Fruit fly (Drosophila melanogaster) whole organism, embryonic: ENCODE data around the gene pyx.

Source experiments
- ATbp ChIP-seq: fragments of 200-800 bp; sonication (Bioruptor generic); optimal IDR thresholded peaks from 2 replicates; lab custom pipeline; 2017; ENCODE audit warnings: missing biosample characterization, mild to moderate bottlenecking, missing genetic modification characterization, missing genetic modification reagents
- Blimp-1 ChIP-seq: fragments of 200-800 bp; sonication (Bioruptor generic); optimal IDR thresholded peaks from 3 replicates; lab custom pipeline; 2018; ENCODE audit warnings: missing biosample characterization, missing genetic modification characterization, mild to moderate bottlenecking, moderate library complexity, missing genetic modification reagents
- CG10267 ChIP-seq: fragments of 200-800 bp; sonication (Bioruptor generic); optimal IDR thresholded peaks from 2 replicates; lab custom pipeline; 2018; ENCODE audit warnings: missing biosample characterization, mild to moderate bottlenecking, missing genetic modification characterization, moderate library complexity
- CG11456 ChIP-seq: fragments of 200-800 bp; sonication (Bioruptor generic); IDR thresholded peaks from 3 replicates; pipeline ENCODE4 v1.3.6; 2022; ENCODE audit warnings: missing biosample characterization, missing genetic modification characterization
- CG13123 ChIP-seq: fragments of 200-800 bp; sonication (Bioruptor generic); optimal IDR thresholded peaks from 2 replicates; lab custom pipeline; 2016; ENCODE audit warnings: missing biosample characterization, missing genetic modification characterization
- CG13775 ChIP-seq: fragments of 200-800 bp; sonication (Bioruptor generic); optimal IDR thresholded peaks from 3 replicates; lab custom pipeline; 2017; ENCODE audit warnings: missing biosample characterization, mild to moderate bottlenecking, missing genetic modification characterization
- CG15073 ChIP-seq: fragments of 200-800 bp; sonication (Bioruptor generic); optimal IDR thresholded peaks from 2 replicates; lab custom pipeline; 2016; ENCODE audit warnings: missing biosample characterization, missing genetic modification characterization
- CG15601 ChIP-seq: fragments of 200-800 bp; sonication (Bioruptor generic); optimal IDR thresholded peaks from 3 replicates; lab custom pipeline; 2019; ENCODE audit warnings: missing biosample characterization, mild to moderate bottlenecking, missing genetic modification characterization, moderate library complexity
- CG17568 ChIP-seq: fragments of 200-800 bp; sonication (Bioruptor generic); optimal IDR thresholded peaks from 2 replicates; lab custom pipeline; 2018; ENCODE audit warnings: missing biosample characterization, mild to moderate bottlenecking, missing genetic modification characterization, moderate library complexity
- CG17802 ChIP-seq: fragments of 200-800 bp; sonication (Bioruptor generic); optimal IDR thresholded peaks from 2 replicates; lab custom pipeline; 2018; ENCODE audit warnings: missing biosample characterization, mild to moderate bottlenecking, missing genetic modification characterization, moderate library complexity
- CG2889 ChIP-seq: fragments of 200-800 bp; sonication (Bioruptor generic); IDR thresholded peaks from 3 replicates; pipeline ENCODE4 v1.3.6; 2022; ENCODE audit warnings: missing biosample characterization, missing genetic modification characterization
- CG31388 ChIP-seq: fragments of 200-800 bp; sonication (Bioruptor generic); optimal IDR thresholded peaks from 2 replicates; lab custom pipeline; 2016; ENCODE audit warnings: missing biosample characterization, missing genetic modification characterization
- CG3281 ChIP-seq: fragments of 200-800 bp; sonication (Bioruptor generic); optimal IDR thresholded peaks from 3 replicates; lab custom pipeline; 2017; ENCODE audit warnings: missing biosample characterization, mild to moderate bottlenecking, missing genetic modification characterization
- CG4820 ChIP-seq: fragments of 200-800 bp; sonication (Bioruptor generic); optimal IDR thresholded peaks from 3 replicates; lab custom pipeline; 2016; ENCODE audit warnings: missing biosample characterization, missing genetic modification characterization
- CG6272 ChIP-seq: fragments of 200-800 bp; sonication (Bioruptor generic); IDR thresholded peaks from 2 replicates; pipeline ENCODE4 v1.3.6; 2022; ENCODE audit warnings: missing biosample characterization, missing genetic modification characterization
- CG8388 ChIP-seq: fragments of 200-800 bp; sonication (Bioruptor generic); optimal IDR thresholded peaks from 2 replicates; lab custom pipeline; 2019; ENCODE audit warnings: missing biosample characterization, mild to moderate bottlenecking, missing genetic modification characterization, moderate library complexity
- Ets65A ChIP-seq: fragments of 200-800 bp; sonication (Bioruptor generic); peaks from one replicate; lab custom pipeline; 2016; ENCODE audit warnings: missing biosample characterization, missing genetic modification characterization
- Fer3 ChIP-seq: fragments of 200-800 bp; sonication (Bioruptor generic); optimal IDR thresholded peaks from 2 replicates; lab custom pipeline; 2018; ENCODE audit warnings: missing biosample characterization, mild to moderate bottlenecking, missing genetic modification characterization, moderate library complexity
- H15 ChIP-seq: fragments of 200-800 bp; sonication (Bioruptor generic); IDR thresholded peaks from 3 replicates; pipeline ENCODE4 v1.3.6; 2022; ENCODE audit warnings: missing biosample characterization, missing genetic modification characterization
- Hr78 ChIP-seq, 2 experiments: fragments of 200-800 bp in 1 of 2; fragments of >200 bp in 1 of 2; sonication (Bioruptor generic) in 1 of 2; optimal IDR thresholded peaks; 2 replicates each; lab custom pipeline; 2017 to 2019; ENCODE audit warnings: missing biosample characterization in 2 of 2, missing genetic modification characterization in 2 of 2, mild to moderate bottlenecking in 1 of 2, moderate library complexity in 1 of 2
- Hsf ChIP-seq: fragments of 200-800 bp; sonication (Bioruptor generic); optimal IDR thresholded peaks from 3 replicates; lab custom pipeline; 2016; ENCODE audit warnings: missing biosample characterization, missing genetic modification characterization
- Jarid2 ChIP-seq: fragments of 200-800 bp; sonication (Bioruptor generic); optimal IDR thresholded peaks from 3 replicates; lab custom pipeline; 2017; ENCODE audit warnings: mild to moderate bottlenecking, missing biosample characterization, missing genetic modification reagents, missing genetic modification characterization
- MESR4 ChIP-seq: fragments of 200-800 bp; sonication (Bioruptor generic); optimal IDR thresholded peaks from 2 replicates; lab custom pipeline; 2018; ENCODE audit warnings: missing biosample characterization, mild to moderate bottlenecking, missing genetic modification characterization, moderate library complexity
- Meics ChIP-seq: fragments of 200-800 bp; sonication (Bioruptor generic); optimal IDR thresholded peaks from 2 replicates; lab custom pipeline; 2017; ENCODE audit warnings: missing biosample characterization, mild to moderate bottlenecking, missing genetic modification characterization
- Myb ChIP-seq: fragments of 200-800 bp; sonication (Bioruptor generic); optimal IDR thresholded peaks from 2 replicates; lab custom pipeline; 2016; ENCODE audit warnings: missing biosample characterization, missing genetic modification characterization
- NFAT ChIP-seq: fragments of 200-800 bp; sonication (Bioruptor generic); IDR thresholded peaks from 2 replicates; pipeline ENCODE4 v1.3.6; 2022; ENCODE audit warnings: missing biosample characterization, missing genetic modification characterization
- Ptx1 ChIP-seq: fragments of 200-800 bp; sonication (Bioruptor generic); IDR thresholded peaks from 2 replicates; pipeline ENCODE4 v1.3.6; 2022; ENCODE audit warnings: missing biosample characterization, missing genetic modification characterization
- Taf1 ChIP-seq: fragments of 200-800 bp; sonication (Bioruptor generic); IDR thresholded peaks from 2 replicates; pipeline ENCODE4 v1.3.6; 2022; ENCODE audit warnings: missing biosample characterization, missing genetic modification characterization
- Usf ChIP-seq: fragments of 200-800 bp; sonication (Bioruptor generic); optimal IDR thresholded peaks from 2 replicates; lab custom pipeline; 2017; ENCODE audit warnings: missing genotype, missing biosample characterization, missing genetic modification characterization
- amos ChIP-seq: fragments of 200-800 bp; sonication (Bioruptor generic); IDR thresholded peaks from 2 replicates; pipeline ENCODE4 v1.3.6; 2022; ENCODE audit warnings: missing biosample characterization, missing genetic modification characterization; ENCODE audit not compliant: partially characterized antibody
- ato ChIP-seq: fragments of 200-800 bp; sonication (Bioruptor generic); IDR thresholded peaks from 2 replicates; pipeline ENCODE4 v1.3.6; 2022; ENCODE audit warnings: missing biosample characterization, missing genetic modification characterization; ENCODE audit not compliant: partially characterized antibody
- bcd ChIP-seq: fragments of 200-800 bp; sonication (Bioruptor generic); optimal IDR thresholded peaks from 2 replicates; lab custom pipeline; 2017; ENCODE audit warnings: missing biosample characterization, mild to moderate bottlenecking, missing genetic modification characterization
- btn ChIP-seq: fragments of 200-800 bp; sonication (Bioruptor generic); optimal IDR thresholded peaks from 2 replicates; lab custom pipeline; 2016; ENCODE audit warnings: missing biosample characterization, missing genetic modification characterization
- cad ChIP-seq: fragments of >200 bp; optimal IDR thresholded peaks from 2 replicates; lab custom pipeline; 2017; ENCODE audit warnings: missing biosample characterization, missing genetic modification characterization
- chn ChIP-seq: fragments of 200-800 bp; sonication (Bioruptor generic); optimal IDR thresholded peaks from 2 replicates; lab custom pipeline; 2016; ENCODE audit warnings: missing biosample characterization, missing genetic modification characterization
- croc ChIP-seq: fragments of 200-800 bp; sonication (Bioruptor generic); conservative IDR thresholded peaks from 3 replicates; pipeline ENCODE4 v1.3.6; 2022; ENCODE audit warnings: missing biosample characterization, missing genetic modification characterization
- cwo ChIP-seq: fragments of 200-800 bp; sonication (Bioruptor generic); optimal IDR thresholded peaks from 3 replicates; lab custom pipeline; 2017; ENCODE audit warnings: missing biosample characterization, missing genetic modification characterization, mild to moderate bottlenecking, moderate library complexity, missing genetic modification reagents
- ftz-f1 ChIP-seq: fragments of 200-800 bp; sonication (Bioruptor generic); optimal IDR thresholded peaks from 2 replicates; lab custom pipeline; 2016; ENCODE audit warnings: missing biosample characterization, missing genetic modification characterization
- grn ChIP-seq: fragments of 200-800 bp; sonication (Bioruptor generic); optimal IDR thresholded peaks from 3 replicates; lab custom pipeline; 2017; ENCODE audit warnings: missing biosample characterization, missing genetic modification characterization
- hbn ChIP-seq: fragments of 200-800 bp; sonication (Bioruptor generic); IDR thresholded peaks from 2 replicates; pipeline ENCODE4 v1.3.6; 2022; ENCODE audit warnings: missing biosample characterization, missing genetic modification characterization; ENCODE audit not compliant: partially characterized antibody
- insv ChIP-seq, 2 experiments: fragments of 200-800 bp; sonication (Bioruptor generic); optimal IDR thresholded peaks; 3 replicates each; lab custom pipeline; 2016 to 2018; ENCODE audit warnings: missing biosample characterization in 2 of 2, missing genetic modification characterization in 2 of 2
- kay ChIP-seq: fragments of 200-800 bp; sonication (Bioruptor generic); optimal IDR thresholded peaks from 2 replicates; lab custom pipeline; 2016; ENCODE audit warnings: missing biosample characterization, missing genetic modification characterization
- phol ChIP-seq: fragments of 200-800 bp; sonication (Bioruptor generic); optimal IDR thresholded peaks from 3 replicates; lab custom pipeline; 2018; ENCODE audit warnings: missing biosample characterization, mild to moderate bottlenecking, missing genetic modification characterization, moderate library complexity
- psq ChIP-seq: fragments of 200-800 bp; sonication (Bioruptor generic); optimal IDR thresholded peaks from 2 replicates; lab custom pipeline; 2017; ENCODE audit warnings: missing biosample characterization, missing genetic modification characterization
- pzg ChIP-seq: fragments of 200-800 bp; sonication (Bioruptor generic); optimal IDR thresholded peaks from 3 replicates; lab custom pipeline; 2018; ENCODE audit warnings: missing biosample characterization, mild to moderate bottlenecking, missing genetic modification characterization, moderate library complexity
- schlank ChIP-seq: fragments of 200-800 bp; sonication (Bioruptor generic); optimal IDR thresholded peaks from 2 replicates; lab custom pipeline; 2018; ENCODE audit warnings: missing biosample characterization, mild to moderate bottlenecking, missing genetic modification characterization
- sens ChIP-seq: fragments of 200-800 bp; sonication (Bioruptor generic); peaks from one replicate; lab custom pipeline; 2016; ENCODE audit warnings: missing biosample characterization, missing genetic modification characterization
- sna ChIP-seq: fragments of 200-800 bp; sonication (Bioruptor generic); IDR thresholded peaks from 2 replicates; pipeline ENCODE4 v1.3.6; 2022; ENCODE audit warnings: missing biosample characterization, missing genetic modification characterization; ENCODE audit not compliant: partially characterized antibody
- sob ChIP-seq: fragments of 200-800 bp; sonication (Bioruptor generic); IDR thresholded peaks from 2 replicates; pipeline ENCODE4 v1.3.6; 2022; ENCODE audit warnings: missing biosample characterization, missing genetic modification characterization
- stc ChIP-seq: fragments of 200-800 bp; sonication (Bioruptor generic); IDR thresholded peaks from 2 replicates; pipeline ENCODE4 v1.3.6; 2022; ENCODE audit warnings: missing biosample characterization, missing genetic modification characterization
- unpg ChIP-seq: fragments of 200-800 bp; sonication (Bioruptor generic); optimal IDR thresholded peaks from 3 replicates; lab custom pipeline; 2018; ENCODE audit warnings: missing biosample characterization, mild to moderate bottlenecking, missing genetic modification characterization, moderate library complexity

pyx gene

dm6 chr3L:184251-184650, 38.6 kb downstream of the pyx start, which contains the start of the genes CG34140, Mkp and Mtch (continued):
- TF ChIP-seq Ptx1 (GFP tag; lab: Robert Waterston, UW), result peak; percentile 84
- TF ChIP-seq Taf1 (GFP tag; lab: Robert Waterston, UW), result peak; percentile 56; the same call in 1 of the 2 replicates
- peak; percentile 73 for TF ChIP-seq ato (GFP tag; lab: Robert Waterston, UW)
- TF ChIP-seq cad, result no peak
- no peak for TF ChIP-seq Hr78 (GFP tag; optimal IDR thresholded peaks at IDR 0.05; lab: Kevin White, UChicago)
- peak; percentile 32 for TF ChIP-seq Usf (GFP tag; lab: Kevin White, UChicago)
- no peak for TF ChIP-seq schlank (tag; lab: Kevin White, UChicago)
- peak; percentile 90 for TF ChIP-seq kay (GFP tag; lab: Kevin White, UChicago)
- peak; percentile 54 for TF ChIP-seq CG31388 (GFP tag; lab: Kevin White, UChicago)
- peak; percentile 75 for TF ChIP-seq MESR4
- TF ChIP-seq sob (GFP tag; lab: Robert Waterston, UW), result peak; percentile 84
- TF ChIP-seq grn (GFP tag; lab: Kevin White, UChicago), result no peak
- peak; percentile 74; the same call in 1 of the 2 replicates for TF ChIP-seq stc (GFP tag; lab: Robert Waterston, UW)
- TF ChIP-seq cwo, result no peak
- TF ChIP-seq Jarid2 (GFP tag; lab: Kevin White, UChicago), result no peak
- peak; percentile 87 for TF ChIP-seq CG10267
- TF ChIP-seq Hsf, result peak; percentile 89
- TF ChIP-seq Ets65A, result peak; percentile 99
- TF ChIP-seq Myb (GFP tag; lab: Kevin White, UChicago), result peak; percentile 72
- peak; percentile 82 for TF ChIP-seq CG11456 (GFP tag; lab: Robert Waterston, UW)
- TF ChIP-seq psq (GFP tag; lab: Kevin White, UChicago), result peak; percentile 55
- TF ChIP-seq bcd (GFP tag; lab: Kevin White, UChicago), result no peak
- peak; percentile 81 for TF ChIP-seq H15 (GFP tag; lab: Robert Waterston, UW)
- peak; percentile 70 for TF ChIP-seq CG2889 (GFP tag; lab: Robert Waterston, UW)
- no peak for TF ChIP-seq Meics
- no peak for TF ChIP-seq CG17568 (GFP tag; lab: Kevin White, UChicago)
- no peak for TF ChIP-seq unpg
- peak in 1 of 2 experiments; percentile 27 for TF ChIP-seq insv (GFP tag; optimal IDR thresholded peaks at IDR 0.05; lab: Kevin White, UChicago)
- peak; percentile 14 for TF ChIP-seq btn (GFP tag; lab: Kevin White, UChicago)
- TF ChIP-seq sens (GFP tag; lab: Kevin White, UChicago), result peak; percentile 98
- peak; percentile 87 for TF ChIP-seq CG13775 (GFP tag; lab: Kevin White, UChicago)
- peak; percentile 94 for TF ChIP-seq hbn
- peak; percentile 97 for TF ChIP-seq sna (GFP tag; lab: Robert Waterston, UW)
- TF ChIP-seq CG6272 (GFP tag; lab: Robert Waterston, UW), result peak; percentile 83
- TF ChIP-seq Blimp-1, result no peak
- no peak for TF ChIP-seq Fer3 (tag; lab: Kevin White, UChicago)
- no peak for TF ChIP-seq ATbp (GFP tag; lab: Kevin White, UChicago)
- peak; percentile 67 for TF ChIP-seq CG13123
- TF ChIP-seq CG15601 (tag; lab: Kevin White, UChicago), result peak; percentile 79
- TF ChIP-seq CG3281 (GFP tag; lab: Kevin White, UChicago), result no peak
- peak; percentile 94 for TF ChIP-seq chn (GFP tag; lab: Kevin White, UChicago)
- peak; percentile 76; the same call in 1 of the 2 replicates for TF ChIP-seq NFAT (GFP tag; lab: Robert Waterston, UW)
- TF ChIP-seq amos (GFP tag; lab: Robert Waterston, UW), result peak; percentile 89
- TF ChIP-seq phol (tag; lab: Kevin White, UChicago), result peak; percentile 89
- peak; percentile 77 for TF ChIP-seq CG8388
- TF ChIP-seq croc, result peak; percentile 59
- peak; percentile 49 for TF ChIP-seq ftz-f1
- TF ChIP-seq CG4820, result peak; percentile 82
- peak; percentile 14 for TF ChIP-seq CG17802
- peak; percentile 82 for TF ChIP-seq pzg (GFP tag; lab: Kevin White, UChicago)
- peak; percentile 8 for TF ChIP-seq CG15073 (GFP tag; lab: Kevin White, UChicago)
